Worm (Caenorhabditis elegans): Measurements from ENCODE around the gene tag-164.

DNA sequence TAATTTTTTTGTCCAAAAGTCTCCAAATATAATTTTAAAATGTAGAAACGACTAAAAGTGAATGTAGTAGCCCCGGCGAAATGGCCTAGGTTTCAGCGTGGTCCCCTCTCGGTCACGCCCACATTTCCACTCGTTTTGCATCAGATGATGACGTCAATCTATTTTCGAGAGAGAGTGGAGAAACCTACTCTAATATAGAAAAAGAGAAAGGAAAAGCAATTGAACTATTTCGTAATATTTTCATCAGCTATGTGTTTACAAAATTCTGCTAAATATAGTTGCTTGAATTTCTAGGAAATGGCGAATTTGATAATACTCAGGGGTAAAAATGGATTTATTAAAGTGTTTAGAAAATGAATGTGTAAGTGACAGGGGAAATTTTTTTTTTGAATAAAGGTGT is 3.5 kb upstream of the tag-164 start:
- TF ChIP-seq C08G9.2 (tag; optimal IDR thresholded peaks at IDR 0.05) (no peak), ceh-34 (tag; optimal IDR thresholded peaks at IDR 0.05) (no peak), ceh-22 (tag; optimal IDR thresholded peaks at IDR 0.05) (no peak), F13H6.1 (tag; optimal IDR thresholded peaks at IDR 0.05) (no peak)

Data from whole organism, late embryonic.